Worm (Caenorhabditis elegans): Measurements from ENCODE around the gene rif-1.1.

ce11 chrIV:17483230-17483629 lies 22.2 kb upstream of the rif-1.1 start, which contains the start of gene rabr-2:
- TF ChIP-seq scrt-1 (GFP tag; IDR thresholded peaks at IDR 0.05) (no peak), sea-1 (GFP tag; conservative IDR thresholded peaks at IDR 0.05) (no peak), ceh-36 (tag; optimal IDR thresholded peaks at IDR 0.05) (no peak)

Data from whole organism, early embryonic.